Fruit fly (Drosophila melanogaster) whole organism, embryonic: ENCODE measurements around the gene CG14034.
A peak's percentile ranks its signal among the peaks of the same experiment; 100 is the strongest.

Experiments used
- BEAF-32 ChIP-seq: fragments of 200-800 bp; sonication (Bioruptor generic); optimal IDR thresholded peaks from 3 replicates; lab custom pipeline; 2017; ENCODE audit warnings: missing biosample characterization, missing genetic modification characterization, mild to moderate bottlenecking, moderate library complexity, missing genetic modification reagents
- BtbVII ChIP-seq: fragments of 200-800 bp; sonication (Bioruptor generic); optimal IDR thresholded peaks from 3 replicates; lab custom pipeline; 2017; ENCODE audit warnings: missing biosample characterization, mild to moderate bottlenecking, missing genetic modification characterization
- CG10979 ChIP-seq: fragments of 200-800 bp; sonication (Bioruptor generic); optimal IDR thresholded peaks from 2 replicates; lab custom pipeline; 2018; ENCODE audit warnings: missing biosample characterization, mild to moderate bottlenecking, missing genetic modification characterization, moderate library complexity
- CG11560 ChIP-seq: fragments of 200-800 bp; sonication (Bioruptor generic); IDR thresholded peaks from 3 replicates; pipeline ENCODE4 v1.3.6; 2022; ENCODE audit warnings: missing biosample characterization, missing genetic modification characterization
- CG11723 ChIP-seq: fragments of 200-800 bp; sonication (Bioruptor generic); optimal IDR thresholded peaks from 2 replicates; lab custom pipeline; 2017; ENCODE audit warnings: missing biosample characterization, mild to moderate bottlenecking, missing genetic modification characterization
- CG12299 ChIP-seq: fragments of 200-800 bp; sonication (Bioruptor generic); optimal IDR thresholded peaks from 2 replicates; lab custom pipeline; 2018; ENCODE audit warnings: missing biosample characterization, mild to moderate bottlenecking, missing genetic modification characterization
- CG13123 ChIP-seq: fragments of 200-800 bp; sonication (Bioruptor generic); optimal IDR thresholded peaks from 2 replicates; lab custom pipeline; 2016; ENCODE audit warnings: missing biosample characterization, missing genetic modification characterization
- CG13624 ChIP-seq: fragments of 200-800 bp; sonication (Bioruptor generic); optimal IDR thresholded peaks from 2 replicates; lab custom pipeline; 2016; ENCODE audit warnings: missing biosample characterization, missing genetic modification characterization
- CG15073 ChIP-seq: fragments of 200-800 bp; sonication (Bioruptor generic); optimal IDR thresholded peaks from 2 replicates; lab custom pipeline; 2016; ENCODE audit warnings: missing biosample characterization, missing genetic modification characterization
- CG16779 ChIP-seq: fragments of 200-800 bp; sonication (Bioruptor generic); IDR thresholded peaks from 2 replicates; pipeline ENCODE4 v1.3.6; 2022; ENCODE audit warnings: missing biosample characterization, missing genetic modification characterization
- CG2120 ChIP-seq: fragments of 200-800 bp; sonication (Bioruptor generic); optimal IDR thresholded peaks from 3 replicates; lab custom pipeline; 2016; ENCODE audit warnings: missing biosample characterization, missing genetic modification characterization
- CG2129 ChIP-seq: fragments of 200-800 bp; sonication (Bioruptor generic); IDR thresholded peaks from 2 replicates; pipeline ENCODE4 v1.3.6; 2022; ENCODE audit warnings: missing biosample characterization, missing genetic modification characterization; ENCODE audit not compliant: partially characterized antibody
- CG32767 ChIP-seq: fragments of 200-800 bp; sonication (Bioruptor generic); IDR thresholded peaks from 2 replicates; pipeline ENCODE4 v1.3.6; 2022; ENCODE audit warnings: missing biosample characterization, missing genetic modification characterization
- CG34224 ChIP-seq: fragments of 200-800 bp; sonication (Bioruptor generic); IDR thresholded peaks from 3 replicates; pipeline ENCODE4 v1.3.6; 2022; ENCODE audit warnings: missing biosample characterization, missing genetic modification characterization; ENCODE audit not compliant: partially characterized antibody
- CG3995 ChIP-seq: fragments of 200-800 bp; sonication (Bioruptor generic); optimal IDR thresholded peaks from 3 replicates; lab custom pipeline; 2016; ENCODE audit warnings: missing biosample characterization, missing genetic modification characterization
- CG4360 ChIP-seq: fragments of 200-800 bp; sonication (Bioruptor generic); IDR thresholded peaks from 2 replicates; pipeline ENCODE4 v1.3.6; 2022; ENCODE audit warnings: missing biosample characterization, missing genetic modification characterization
- CG4617 ChIP-seq: fragments of 200-800 bp; sonication (Bioruptor generic); optimal IDR thresholded peaks from 3 replicates; lab custom pipeline; 2016; ENCODE audit warnings: missing biosample characterization, missing genetic modification characterization, borderline replicate concordance
- CG6254 ChIP-seq: fragments of 200-800 bp; sonication (Bioruptor generic); optimal IDR thresholded peaks from 3 replicates; lab custom pipeline; 2017; ENCODE audit warnings: mild to moderate bottlenecking, missing biosample characterization, missing genetic modification reagents, missing genetic modification characterization
- CG7839 ChIP-seq: fragments of 200-800 bp; sonication (Bioruptor generic); optimal IDR thresholded peaks from 3 replicates; lab custom pipeline; 2018; ENCODE audit warnings: missing biosample characterization, mild to moderate bottlenecking, missing genetic modification characterization, moderate library complexity
- CG9727 ChIP-seq: fragments of 200-800 bp; sonication (Bioruptor generic); optimal IDR thresholded peaks from 3 replicates; lab custom pipeline; 2017; ENCODE audit warnings: missing biosample characterization, mild to moderate bottlenecking, missing genetic modification characterization
- Ets97D ChIP-seq: fragments of 200-800 bp; sonication (Bioruptor generic); optimal IDR thresholded peaks from 3 replicates; lab custom pipeline; 2016; ENCODE audit warnings: missing biosample characterization, missing genetic modification characterization
- Hr51 ChIP-seq, 2 experiments: fragments of 200-800 bp; sonication (Bioruptor generic); optimal IDR thresholded peaks; 2 replicates in 1 of 2; 3 replicates in 1 of 2; lab custom pipeline; 2016 to 2018; ENCODE audit warnings: missing biosample characterization in 2 of 2, missing genetic modification characterization in 2 of 2, mild to moderate bottlenecking in 1 of 2, moderate library complexity in 1 of 2
- Lpt ChIP-seq: fragments of >200 bp; optimal IDR thresholded peaks from 2 replicates; lab custom pipeline; 2018; ENCODE audit warnings: missing biosample characterization, missing genetic modification characterization
- Max ChIP-seq: fragments of 200-800 bp; sonication (Bioruptor generic); optimal IDR thresholded peaks from 2 replicates; lab custom pipeline; 2016; ENCODE audit warnings: missing biosample characterization, mild to moderate bottlenecking, missing genetic modification characterization
- Mrtf ChIP-seq: fragments of 200-800 bp; sonication (Bioruptor generic); IDR thresholded peaks from 3 replicates; pipeline ENCODE4 v1.3.6; 2022; ENCODE audit warnings: missing biosample characterization, missing genetic modification characterization
- Sox102F ChIP-seq: fragments of 200-800 bp; sonication (Bioruptor generic); optimal IDR thresholded peaks from 2 replicates; lab custom pipeline; 2018; ENCODE audit warnings: missing biosample characterization, mild to moderate bottlenecking, missing genetic modification characterization, moderate library complexity
- Xrp1 ChIP-seq: fragments of 200-800 bp; sonication (Bioruptor generic); IDR thresholded peaks from 2 replicates; pipeline ENCODE4 v1.3.6; 2022; ENCODE audit warnings: missing biosample characterization, missing genetic modification characterization
- ab ChIP-seq: fragments of 200-800 bp; sonication (Bioruptor generic); optimal IDR thresholded peaks from 2 replicates; lab custom pipeline; 2016; ENCODE audit warnings: missing biosample characterization, missing genetic modification characterization
- corto ChIP-seq: fragments of 200-800 bp; sonication (Bioruptor generic); optimal IDR thresholded peaks from 2 replicates; lab custom pipeline; 2016; ENCODE audit warnings: missing biosample characterization, mild to moderate bottlenecking, missing genetic modification characterization, moderate library complexity
- danr ChIP-seq: fragments of 200-800 bp; sonication (Bioruptor generic); IDR thresholded peaks from 2 replicates; pipeline ENCODE4 v1.3.6; 2022; ENCODE audit warnings: missing biosample characterization, missing genetic modification characterization
- dpn ChIP-seq, 2 experiments: fragments of 200-800 bp; sonication (Bioruptor generic); optimal IDR thresholded peaks; 3 replicates each; lab custom pipeline; 2016; ENCODE audit warnings: missing biosample characterization in 2 of 2, missing genetic modification characterization in 2 of 2
- dysf ChIP-seq: fragments of 200-800 bp; sonication (Bioruptor generic); IDR thresholded peaks from 3 replicates; pipeline ENCODE4 v1.3.6; 2022; ENCODE audit warnings: missing biosample characterization, missing genetic modification characterization
- fd3F ChIP-seq: fragments of 200-800 bp; sonication (Bioruptor generic); optimal IDR thresholded peaks from 2 replicates; lab custom pipeline; 2018; ENCODE audit warnings: missing biosample characterization, mild to moderate bottlenecking, missing genetic modification characterization, moderate library complexity
- ftz-f1 ChIP-seq: fragments of 200-800 bp; sonication (Bioruptor generic); optimal IDR thresholded peaks from 2 replicates; lab custom pipeline; 2016; ENCODE audit warnings: missing biosample characterization, missing genetic modification characterization
- gem ChIP-seq: fragments of 200-800 bp; sonication (Bioruptor generic); optimal IDR thresholded peaks from 2 replicates; lab custom pipeline; 2019; ENCODE audit warnings: missing biosample characterization, mild to moderate bottlenecking, missing genetic modification characterization, moderate library complexity
- ind ChIP-seq: fragments of 200-800 bp; sonication (Bioruptor generic); optimal IDR thresholded peaks from 3 replicates; lab custom pipeline; 2016; ENCODE audit warnings: missing biosample characterization, missing genetic modification characterization
- insv ChIP-seq, 2 experiments: fragments of 200-800 bp; sonication (Bioruptor generic); optimal IDR thresholded peaks; 3 replicates each; lab custom pipeline; 2016 to 2018; ENCODE audit warnings: missing biosample characterization in 2 of 2, missing genetic modification characterization in 2 of 2
- jigr1 ChIP-seq: fragments of 200-800 bp; sonication (Bioruptor generic); IDR thresholded peaks from 3 replicates; pipeline ENCODE4 v1.3.6; 2022; ENCODE audit warnings: missing biosample characterization, missing genetic modification characterization
- jumu ChIP-seq: fragments of 200-800 bp; sonication (Bioruptor generic); optimal IDR thresholded peaks from 3 replicates; lab custom pipeline; 2016; ENCODE audit warnings: missing biosample characterization, missing genetic modification characterization
- nerfin-2 ChIP-seq: fragments of 200-800 bp; sonication (Bioruptor generic); IDR thresholded peaks from 2 replicates; pipeline ENCODE4 v1.3.6; 2022; ENCODE audit warnings: missing biosample characterization, missing genetic modification characterization; ENCODE audit not compliant: partially characterized antibody
- pho ChIP-seq: fragments of 200-800 bp; sonication (Bioruptor generic); optimal IDR thresholded peaks from 2 replicates; lab custom pipeline; 2016; ENCODE audit warnings: missing biosample characterization, missing genetic modification characterization
- pita ChIP-seq: fragments of 200-800 bp; sonication (Bioruptor generic); optimal IDR thresholded peaks from 2 replicates; lab custom pipeline; 2017; ENCODE audit warnings: missing biosample characterization, mild to moderate bottlenecking, missing genetic modification characterization
- psq ChIP-seq: fragments of 200-800 bp; sonication (Bioruptor generic); optimal IDR thresholded peaks from 2 replicates; lab custom pipeline; 2017; ENCODE audit warnings: missing biosample characterization, missing genetic modification characterization
- sc ChIP-seq, 3 experiments: fragments of >200 bp in 2 of 3; fragments of 200-800 bp in 1 of 3; sonication (Bioruptor generic) in 1 of 3; optimal IDR thresholded peaks; 2 replicates in 2 of 3; 3 replicates in 1 of 3; lab custom pipeline; 2017; ENCODE audit warnings: mild to moderate bottlenecking in 1 of 3, missing biosample characterization in 1 of 3, missing genetic modification characterization in 1 of 3, missing genetic modification reagents in 1 of 3
- sd ChIP-seq: fragments of 200-800 bp; sonication (Bioruptor generic); optimal IDR thresholded peaks from 3 replicates; lab custom pipeline; 2018; ENCODE audit warnings: missing biosample characterization, mild to moderate bottlenecking, missing genetic modification characterization, moderate library complexity
- sisA ChIP-seq: fragments of 200-800 bp; sonication (Bioruptor generic); IDR thresholded peaks from 2 replicates; pipeline ENCODE4 v1.3.6; 2022; ENCODE audit warnings: missing biosample characterization, missing genetic modification characterization
- sob ChIP-seq: fragments of 200-800 bp; sonication (Bioruptor generic); IDR thresholded peaks from 2 replicates; pipeline ENCODE4 v1.3.6; 2022; ENCODE audit warnings: missing biosample characterization, missing genetic modification characterization
- sqz ChIP-seq: fragments of 200-800 bp; sonication (Bioruptor generic); optimal IDR thresholded peaks from 3 replicates; lab custom pipeline; 2018; ENCODE audit warnings: missing biosample characterization, mild to moderate bottlenecking, missing genetic modification characterization
- tio ChIP-seq: fragments of 200-800 bp; sonication (Bioruptor generic); optimal IDR thresholded peaks from 2 replicates; lab custom pipeline; 2017; ENCODE audit warnings: missing biosample characterization, missing genetic modification characterization, inconsistent platforms
- tna ChIP-seq: fragments of 200-800 bp; sonication (Bioruptor generic); IDR thresholded peaks from 2 replicates; pipeline ENCODE4 v1.3.6; 2022; ENCODE audit warnings: missing biosample characterization, missing genetic modification characterization; ENCODE audit not compliant: partially characterized antibody
- unpg ChIP-seq: fragments of 200-800 bp; sonication (Bioruptor generic); optimal IDR thresholded peaks from 3 replicates; lab custom pipeline; 2018; ENCODE audit warnings: missing biosample characterization, mild to moderate bottlenecking, missing genetic modification characterization, moderate library complexity

The CG14034 gene

DNA sequence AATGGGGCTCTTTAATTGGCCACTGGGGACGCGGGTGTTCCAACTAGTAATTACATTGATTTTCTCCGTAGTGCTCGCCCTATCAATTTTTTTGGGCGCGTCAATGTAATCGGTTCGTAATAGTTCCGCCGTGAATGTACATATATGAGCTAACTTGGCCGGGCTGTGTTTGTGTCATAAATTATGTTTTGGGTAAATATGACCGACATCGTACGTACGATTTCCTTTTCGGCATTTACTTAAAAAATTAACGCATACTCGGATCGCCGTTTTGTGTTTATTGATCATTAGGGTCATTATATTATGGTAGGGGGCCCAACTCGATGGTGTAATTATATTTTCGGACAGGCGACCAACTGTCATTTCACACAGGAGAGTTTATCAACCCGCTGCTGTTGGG lies 19.7 kb downstream of the CG14034 start (continued):
- TF ChIP-seq CG4617 (GFP tag; lab: Kevin White, UChicago) (no peak), sd (no peak), tna (no peak), CG11560 (tag; lab: Robert Waterston, UW) (no peak), CG13123 (GFP tag; lab: Kevin White, UChicago) (no peak), jumu (GFP tag; lab: Kevin White, UChicago) (no peak), CG9727 (GFP tag; lab: Kevin White, UChicago) (peak; percentile 34), ind (no peak), jigr1 (GFP tag; lab: Robert Waterston, UW) (no peak), sc (optimal IDR thresholded peaks at IDR 0.05; lab: Kevin White, UChicago) (no peak), sc (GFP tag; optimal IDR thresholded peaks at IDR 0.05; lab: Kevin White, UChicago) (peak; percentile 24), pho (GFP tag; lab: Kevin White, UChicago) (peak; percentile 11), Lpt (GFP tag; lab: Kevin White, UChicago) (no peak), unpg (GFP tag; lab: Kevin White, UChicago) (no peak), CG11723 (no peak), CG34224 (GFP tag; lab: Robert Waterston, UW) (no peak), CG15073 (GFP tag; lab: Kevin White, UChicago) (no peak), nerfin-2 (no peak), sisA (GFP tag; lab: Robert Waterston, UW) (no peak), CG6254 (GFP tag; lab: Kevin White, UChicago) (peak; percentile 21), BtbVII (no peak), Ets97D (no peak), BEAF-32 (no peak), CG12299 (tag; lab: Kevin White, UChicago) (peak; percentile 73), ftz-f1 (GFP tag; lab: Kevin White, UChicago) (no peak), Mrtf (no peak), CG32767 (no peak), CG7839 (tag; lab: Kevin White, UChicago) (no peak), CG2129 (GFP tag; lab: Robert Waterston, UW) (no peak), corto (GFP tag; lab: Kevin White, UChicago) (no peak), insv (GFP tag; optimal IDR thresholded peaks at IDR 0.05; lab: Kevin White, UChicago) (no peak), fd3F (peak; percentile 7), CG4360 (GFP tag; lab: Robert Waterston, UW) (no peak), danr (no peak), CG10979 (tag; lab: Kevin White, UChicago) (no peak), Max (no peak), CG3995 (no peak), psq (GFP tag; lab: Kevin White, UChicago) (no peak), pita (GFP tag; lab: Kevin White, UChicago) (no peak), sob (GFP tag; lab: Robert Waterston, UW) (no peak), CG16779 (GFP tag; lab: Robert Waterston, UW) (no peak), Xrp1 (GFP tag; lab: Robert Waterston, UW) (no peak; the same call in 1 of the 2 replicates), tio (no peak), gem (tag; lab: Kevin White, UChicago) (no peak), CG2120 (no peak), ab (GFP tag; lab: Kevin White, UChicago) (no peak), dpn (GFP tag; optimal IDR thresholded peaks at IDR 0.05; lab: Kevin White, UChicago) (no peak), Sox102F (GFP tag; lab: Kevin White, UChicago) (no peak), Hr51 (GFP tag; optimal IDR thresholded peaks at IDR 0.05; lab: Kevin White, UChicago) (no peak), sqz (GFP tag; lab: Kevin White, UChicago) (no peak), CG13624 (GFP tag; lab: Kevin White, UChicago) (no peak), dysf (no peak)
